ENCODE assay signal across 3 fruit fly cellular contexts in the genomic region with DNA sequence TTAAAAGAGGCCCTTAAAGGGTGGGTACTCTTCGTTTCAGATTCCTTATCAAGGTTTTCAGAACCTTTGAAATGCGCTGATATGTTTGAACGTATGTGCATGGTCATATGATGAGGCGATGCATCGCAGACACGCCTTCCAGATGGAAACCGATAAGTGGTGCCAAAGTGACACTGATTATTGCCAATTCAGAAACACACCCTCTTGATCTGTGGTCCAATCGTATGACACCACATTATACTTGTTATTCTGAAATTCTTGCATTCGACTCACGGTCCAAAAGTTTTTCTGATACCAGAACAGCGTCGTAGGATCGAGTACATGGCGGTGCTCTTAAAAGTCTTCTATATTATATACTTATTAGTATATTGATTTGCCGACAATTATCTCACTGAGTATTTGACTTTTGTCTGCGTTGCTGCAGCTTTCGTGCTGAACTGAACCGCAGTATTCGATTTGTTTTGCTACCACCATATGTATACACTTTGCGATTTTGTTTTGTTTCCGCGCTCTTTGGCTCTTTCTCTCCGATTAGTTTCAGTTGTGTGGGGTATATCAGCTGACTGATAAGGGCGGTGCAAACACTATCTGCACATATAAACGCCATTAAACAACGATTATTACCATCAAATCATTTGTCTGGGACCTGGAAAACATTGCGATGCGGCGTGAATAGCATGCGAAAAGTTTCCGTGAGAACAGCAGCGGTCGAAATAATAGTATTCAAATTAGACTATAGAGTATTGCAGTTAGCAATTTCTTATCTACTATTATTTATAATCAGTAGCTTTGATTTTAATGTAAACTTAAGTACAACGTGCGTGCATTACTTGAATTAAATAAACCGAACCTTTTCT.
TF ChIP-seq lines count a peak whose summit lies in the region.

No protein-coding gene starts in this region.

TF ChIP-seq in whole organism, adult, 20 proteins besides CTCF, POLR2A, EP300 and RAD21 (continued from another document):
- TF ChIP-seq CG5204 (GFP tag; optimal IDR thresholded peaks at IDR 0.05; lab: Kevin White, UChicago) (peak; percentile 23), CG12768 (GFP tag; optimal IDR thresholded peaks at IDR 0.05; lab: Kevin White, UChicago) (no peak), bab1 (GFP tag; optimal IDR thresholded peaks at IDR 0.05; lab: Kevin White, UChicago) (no peak)

TF ChIP-seq in whole organism, embryonic, 481 proteins besides CTCF, POLR2A, EP300 and RAD21 (continued from another document and continues in another):
- TF ChIP-seq psq (GFP tag; optimal IDR thresholded peaks at IDR 0.05; lab: Kevin White, UChicago) (no peak), Lim3 (GFP tag; IDR thresholded peaks at IDR 0.05; lab: Robert Waterston, UW) (no peak), CG7357 (GFP tag; IDR thresholded peaks at IDR 0.05; lab: Robert Waterston, UW) (no peak), CG18476 (GFP tag; optimal IDR thresholded peaks at IDR 0.05; lab: Kevin White, UChicago) (no peak), CG2116 (GFP tag; optimal IDR thresholded peaks at IDR 0.05; lab: Kevin White, UChicago) (no peak), ewg (GFP tag; optimal IDR thresholded peaks at IDR 0.05; lab: Kevin White, UChicago) (no peak), CG6175 (GFP tag; IDR thresholded peaks at IDR 0.05; lab: Robert Waterston, UW) (no peak), E2f2 (GFP tag; IDR thresholded peaks at IDR 0.05; lab: Robert Waterston, UW) (no peak), CG32767 (GFP tag; IDR thresholded peaks at IDR 0.05; lab: Robert Waterston, UW) (no peak), HLH4C (GFP tag; IDR thresholded peaks at IDR 0.05; lab: Robert Waterston, UW; ENCODE audit: partially characterized antibody) (no peak), NfI (GFP tag; optimal IDR thresholded peaks at IDR 0.05; lab: Kevin White, UChicago) (no peak), CG10321 (GFP tag; IDR thresholded peaks at IDR 0.05; lab: Robert Waterston, UW) (no peak), CG2129 (GFP tag; IDR thresholded peaks at IDR 0.05; lab: Robert Waterston, UW; ENCODE audit: partially characterized antibody) (no peak), ftz-f1 (GFP tag; optimal IDR thresholded peaks at IDR 0.05; lab: Kevin White, UChicago) (no peak), Eip74EF (GFP tag; optimal IDR thresholded peaks at IDR 0.05; lab: Kevin White, UChicago) (no peak), CG3065 (GFP tag; optimal IDR thresholded peaks at IDR 0.05; lab: Kevin White, UChicago) (no peak), CG13894 (tag; optimal IDR thresholded peaks at IDR 0.05; lab: Kevin White, UChicago) (no peak), CG9437 (GFP tag; optimal IDR thresholded peaks at IDR 0.05; lab: Kevin White, UChicago) (no peak), pum (GFP tag; optimal IDR thresholded peaks at IDR 0.05; lab: Kevin White, UChicago) (no peak), CG18599 (GFP tag; optimal IDR thresholded peaks at IDR 0.05; lab: Kevin White, UChicago) (no peak), knrl (GFP tag; IDR thresholded peaks at IDR 0.05; lab: Robert Waterston, UW; ENCODE audit: partially characterized antibody) (no peak), Lhr (GFP tag; optimal IDR thresholded peaks at IDR 0.05; lab: Kevin White, UChicago) (no peak), CG2678 (tag; optimal IDR thresholded peaks at IDR 0.05; lab: Kevin White, UChicago) (peak; percentile 29), scrt (GFP tag; optimal IDR thresholded peaks at IDR 0.05; lab: Kevin White, UChicago) (no peak), Stat92E (GFP tag; optimal IDR thresholded peaks at IDR 0.05; lab: Kevin White, UChicago) (no peak), Lpt (GFP tag; optimal IDR thresholded peaks at IDR 0.05; lab: Kevin White, UChicago) (no peak), tup (GFP tag; optimal IDR thresholded peaks at IDR 0.05; lab: Kevin White, UChicago) (no peak), ara (GFP tag; IDR thresholded peaks at IDR 0.05; lab: Robert Waterston, UW) (no peak), CG15601 (tag; optimal IDR thresholded peaks at IDR 0.05; lab: Kevin White, UChicago) (no peak), chinmo (GFP tag; IDR thresholded peaks at IDR 0.05; lab: Robert Waterston, UW; ENCODE audit: partially characterized antibody) (no peak), CG12744 (GFP tag; optimal IDR thresholded peaks at IDR 0.05; lab: Kevin White, UChicago) (no peak), Sry-β (GFP tag; optimal IDR thresholded peaks at IDR 0.05; lab: Kevin White, UChicago) (no peak), BtbVII (GFP tag; optimal IDR thresholded peaks at IDR 0.05; lab: Kevin White, UChicago) (peak; percentile 8), Meics (GFP tag; optimal IDR thresholded peaks at IDR 0.05; lab: Kevin White, UChicago) (peak; percentile 8), CG7963 (GFP tag; IDR thresholded peaks at IDR 0.05; lab: Robert Waterston, UW; ENCODE audit: partially characterized antibody) (no peak), Oaz (GFP tag; IDR thresholded peaks at IDR 0.05; lab: Robert Waterston, UW) (no peak), CG6654 (GFP tag; optimal IDR thresholded peaks at IDR 0.05; lab: Kevin White, UChicago) (no peak), NK7.1 (GFP tag; optimal IDR thresholded peaks at IDR 0.05; lab: Kevin White, UChicago) (no peak), otp (GFP tag; IDR thresholded peaks at IDR 0.05; lab: Robert Waterston, UW) (no peak), nom (GFP tag; optimal IDR thresholded peaks at IDR 0.05; lab: Kevin White, UChicago) (no peak), CG1792 (GFP tag; optimal IDR thresholded peaks at IDR 0.05; lab: Kevin White, UChicago) (no peak), org-1 (GFP tag; optimal IDR thresholded peaks at IDR 0.05; lab: Kevin White, UChicago) (no peak), maf-S (GFP tag; optimal IDR thresholded peaks at IDR 0.05; lab: Kevin White, UChicago) (no peak), CG7928 (GFP tag; optimal IDR thresholded peaks at IDR 0.05; lab: Kevin White, UChicago) (no peak), gsb (GFP tag; IDR thresholded peaks at IDR 0.05; lab: Robert Waterston, UW) (no peak), CG8944 (GFP tag; optimal IDR thresholded peaks at IDR 0.05; lab: Kevin White, UChicago) (no peak), vnd (GFP tag; IDR thresholded peaks at IDR 0.05; lab: Robert Waterston, UW; ENCODE audit: partially characterized antibody) (no peak), zf30C (GFP tag; optimal IDR thresholded peaks at IDR 0.05; lab: Kevin White, UChicago) (no peak), dysf (GFP tag; IDR thresholded peaks at IDR 0.05; lab: Robert Waterston, UW) (no peak), pho (GFP tag; optimal IDR thresholded peaks at IDR 0.05; lab: Kevin White, UChicago) (no peak), TFAM (GFP tag; optimal IDR thresholded peaks at IDR 0.05; lab: Kevin White, UChicago) (no peak), CG11398 (GFP tag; optimal IDR thresholded peaks at IDR 0.05; lab: Kevin White, UChicago) (no peak), CG1529 (GFP tag; optimal IDR thresholded peaks at IDR 0.05; lab: Kevin White, UChicago) (no peak), tap (tag; optimal IDR thresholded peaks at IDR 0.05; lab: Kevin White, UChicago) (no peak), Dref (GFP tag; IDR thresholded peaks at IDR 0.05; lab: Robert Waterston, UW) (no peak), hb (GFP tag; IDR thresholded peaks at IDR 0.05; lab: Robert Waterston, UW; ENCODE audit: partially characterized antibody) (no peak), exex (tag; optimal IDR thresholded peaks at IDR 0.05; lab: Kevin White, UChicago) (peak; percentile 98), fd64A (GFP tag; optimal IDR thresholded peaks at IDR 0.05; lab: Kevin White, UChicago) (no peak), luna (GFP tag; optimal IDR thresholded peaks at IDR 0.05; lab: Kevin White, UChicago) (no peak), Hsf (GFP tag; optimal IDR thresholded peaks at IDR 0.05; lab: Kevin White, UChicago) (no peak), Trl (optimal IDR thresholded peaks at IDR 0.05; lab: Kevin White, UChicago) (peak in 1 of 2 experiments; percentile 4), Trl (GFP tag; optimal IDR thresholded peaks at IDR 0.05; lab: Kevin White, UChicago) (no peak)

TF ChIP-seq in whole organism, prepupa, 60 proteins besides CTCF, POLR2A, EP300 and RAD21 (continued from another document):
- TF ChIP-seq Sox15 (GFP tag; optimal IDR thresholded peaks at IDR 0.05; lab: Kevin White, UChicago) (no peak), CG6808 (GFP tag; optimal IDR thresholded peaks at IDR 0.05; lab: Kevin White, UChicago) (no peak), CG7368 (GFP tag; optimal IDR thresholded peaks at IDR 0.05; lab: Kevin White, UChicago) (no peak), fd85E (GFP tag; optimal IDR thresholded peaks at IDR 0.05; lab: Kevin White, UChicago) (no peak), achi (GFP tag; optimal IDR thresholded peaks at IDR 0.05; lab: Kevin White, UChicago) (no peak), CG6854 (GFP tag; optimal IDR thresholded peaks at IDR 0.05; lab: Kevin White, UChicago) (no peak), fd59A (GFP tag; optimal IDR thresholded peaks at IDR 0.05; lab: Kevin White, UChicago) (no peak), cyc (GFP tag; optimal IDR thresholded peaks at IDR 0.05; lab: Kevin White, UChicago) (no peak), Eip78C (GFP tag; lab: Kevin White, UChicago) (peak; percentile 79), salr (GFP tag; optimal IDR thresholded peaks at IDR 0.05; lab: Kevin White, UChicago) (peak in 1 of 2 experiments; percentile 13), dac (GFP tag; optimal IDR thresholded peaks at IDR 0.05; lab: Kevin White, UChicago) (no peak), Hr39 (GFP tag; optimal IDR thresholded peaks at IDR 0.05; lab: Kevin White, UChicago) (no peak), ss (GFP tag; optimal IDR thresholded peaks at IDR 0.05; lab: Kevin White, UChicago) (no peak), Blimp-1 (GFP tag; optimal IDR thresholded peaks at IDR 0.05; lab: Kevin White, UChicago) (no peak), CG6163 (GFP tag; IDR thresholded peaks at IDR 0.05; lab: Robert Waterston, UW) (peak; percentile 51; the same call in 1 of the 3 replicates), CG8119 (GFP tag; IDR thresholded peaks at IDR 0.05; lab: Robert Waterston, UW) (no peak), Hr38 (GFP tag; optimal IDR thresholded peaks at IDR 0.05; lab: Kevin White, UChicago) (no peak), pdm3 (GFP tag; optimal IDR thresholded peaks at IDR 0.05; lab: Kevin White, UChicago) (peak; percentile 21), Smox (GFP tag; optimal IDR thresholded peaks at IDR 0.05; lab: Kevin White, UChicago) (no peak), Sox14 (GFP tag; optimal IDR thresholded peaks at IDR 0.05; lab: Kevin White, UChicago) (no peak), CG10631 (GFP tag; optimal IDR thresholded peaks at IDR 0.05; lab: Kevin White, UChicago) (no peak), dsx (GFP tag; optimal IDR thresholded peaks at IDR 0.05; lab: Kevin White, UChicago; ENCODE audit: poor library complexity, severe bottlenecking) (no peak), CG16779 (tag; optimal IDR thresholded peaks at IDR 0.05; lab: Kevin White, UChicago) (no peak), Lpt (GFP tag; optimal IDR thresholded peaks at IDR 0.05; lab: Kevin White, UChicago) (no peak), CG3919 (GFP tag; optimal IDR thresholded peaks at IDR 0.05; lab: Kevin White, UChicago) (no peak), CG9139 (GFP tag; optimal IDR thresholded peaks at IDR 0.05; lab: Kevin White, UChicago) (no peak), CG32006 (GFP tag; optimal IDR thresholded peaks at IDR 0.05; lab: Kevin White, UChicago) (peak; percentile 7)
